Fruit fly (Drosophila melanogaster): ENCODE measurements around the gene Ibf2.
A peak's percentile ranks its signal among the peaks of the same experiment; 100 is the strongest.

Ibf2 gene

dm6 chr3R:9246879-9247621 is 11.3 kb downstream of the Ibf2 start (continued):
- TF ChIP-seq achi (GFP tag; optimal IDR thresholded peaks at IDR 0.05), result peak; percentile 87
- peak; percentile 51 for TF ChIP-seq Gug (GFP tag; IDR thresholded peaks at IDR 0.05)
- peak; percentile 81 for TF ChIP-seq vri (GFP tag; optimal IDR thresholded peaks at IDR 0.05)
- TF ChIP-seq salr (GFP tag; optimal IDR thresholded peaks at IDR 0.05), result peak in 1 of 2 experiments; percentile 78
- peak; percentile 81 for TF ChIP-seq acj6 (GFP tag; optimal IDR thresholded peaks at IDR 0.05)
- TF ChIP-seq CG8319 (GFP tag; optimal IDR thresholded peaks at IDR 0.05), result peak; percentile 61
- TF ChIP-seq CG11762 (GFP tag; optimal IDR thresholded peaks at IDR 0.05; ENCODE audit: insufficient read depth), result peak; percentile 79
- TF ChIP-seq spab (GFP tag; optimal IDR thresholded peaks at IDR 0.05), result peak; percentile 55
- TF ChIP-seq CG6808 (GFP tag; optimal IDR thresholded peaks at IDR 0.05), result peak; percentile 76

DNA sequence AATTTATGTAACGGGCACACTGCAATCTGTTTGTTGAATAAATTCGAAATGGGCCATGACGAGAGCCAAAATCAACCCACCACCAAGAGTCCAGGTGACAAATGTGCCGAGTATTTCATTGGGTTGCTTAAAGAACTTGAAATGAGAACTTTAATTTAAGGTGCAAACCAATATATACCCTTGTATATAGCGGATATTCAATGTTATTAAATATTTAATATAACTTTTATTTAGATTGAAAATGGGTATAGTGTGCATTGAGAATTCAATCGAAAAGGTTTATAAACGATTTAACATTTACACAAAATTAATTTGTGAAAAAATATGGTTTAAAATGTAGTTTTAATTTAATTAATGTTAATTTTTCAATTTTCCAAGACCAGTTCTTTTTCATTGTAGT is 11.9 kb downstream of the Ibf2 start, which contains the start of gene CG8420:
TSS of gene CG8420 (plus strand) at position 284 of the 400 bp plus-strand sequence.
- TF ChIP-seq fd59A (GFP tag; optimal IDR thresholded peaks at IDR 0.05) (no peak), CG32006 (GFP tag; optimal IDR thresholded peaks at IDR 0.05) (no peak), fd85E (GFP tag; optimal IDR thresholded peaks at IDR 0.05) (no peak), svp (GFP tag) (no peak), CG6276 (GFP tag; optimal IDR thresholded peaks at IDR 0.05) (no peak), Hr39 (GFP tag; optimal IDR thresholded peaks at IDR 0.05) (no peak), pdm3 (GFP tag; optimal IDR thresholded peaks at IDR 0.05) (no peak), CG11902 (GFP tag; optimal IDR thresholded peaks at IDR 0.05) (no peak), achi (GFP tag; optimal IDR thresholded peaks at IDR 0.05) (no peak), CG15336 (GFP tag; IDR thresholded peaks at IDR 0.05) (no peak), CG9139 (GFP tag; optimal IDR thresholded peaks at IDR 0.05) (no peak), Eip75B (GFP tag; optimal IDR thresholded peaks at IDR 0.05) (no peak), cyc (GFP tag; optimal IDR thresholded peaks at IDR 0.05) (no peak), ss (GFP tag; optimal IDR thresholded peaks at IDR 0.05) (no peak), CG11294 (GFP tag; IDR thresholded peaks at IDR 0.05) (no peak), CG4318 (GFP tag; optimal IDR thresholded peaks at IDR 0.05) (no peak), CG6854 (GFP tag; optimal IDR thresholded peaks at IDR 0.05) (no peak), CG6163 (GFP tag; IDR thresholded peaks at IDR 0.05) (no peak)

dm6 chr3R:9245576-9246200 is 12.6 kb downstream of the Ibf2 start, which contains the start of gene Vps15:
Vps15 (minus strand) TSS chr3R:9245869.
- TF ChIP-seq net (GFP tag; optimal IDR thresholded peaks at IDR 0.05) (no peak), topi (GFP tag; optimal IDR thresholded peaks at IDR 0.05) (peak; percentile 71), CG11762 (GFP tag; optimal IDR thresholded peaks at IDR 0.05; ENCODE audit: insufficient read depth) (no peak), Sox14 (GFP tag; optimal IDR thresholded peaks at IDR 0.05) (peak; percentile 71), CG32006 (GFP tag; optimal IDR thresholded peaks at IDR 0.05) (peak; percentile 21), ss (GFP tag; optimal IDR thresholded peaks at IDR 0.05) (peak in 1 of 2 experiments; percentile 44), acj6 (GFP tag; optimal IDR thresholded peaks at IDR 0.05) (peak; percentile 69), lz (GFP tag; optimal IDR thresholded peaks at IDR 0.05) (peak; percentile 66), fd59A (GFP tag; optimal IDR thresholded peaks at IDR 0.05) (no peak), OdsH (GFP tag; optimal IDR thresholded peaks at IDR 0.05) (peak; percentile 61), salr (GFP tag; optimal IDR thresholded peaks at IDR 0.05) (peak in 1 of 2 experiments; percentile 23), pdm3 (GFP tag; optimal IDR thresholded peaks at IDR 0.05) (peak; percentile 71), CG6792 (GFP tag; optimal IDR thresholded peaks at IDR 0.05) (peak; percentile 43), CG9139 (GFP tag; optimal IDR thresholded peaks at IDR 0.05) (no peak), Ets96B (tag; optimal IDR thresholded peaks at IDR 0.05) (peak; percentile 77), eg (GFP tag; IDR thresholded peaks at IDR 0.05) (peak; percentile 78), CG11294 (GFP tag; IDR thresholded peaks at IDR 0.05) (no peak), svp (GFP tag) (peak; percentile 91), dsx (GFP tag; optimal IDR thresholded peaks at IDR 0.05; ENCODE audit: poor library complexity, severe bottlenecking) (peak; percentile 74), Eip75B (GFP tag; optimal IDR thresholded peaks at IDR 0.05) (peak; percentile 65), CG6808 (GFP tag; optimal IDR thresholded peaks at IDR 0.05) (peak; percentile 42), vri (GFP tag; optimal IDR thresholded peaks at IDR 0.05) (no peak), CG6163 (GFP tag; IDR thresholded peaks at IDR 0.05) (peak; percentile 73), CG3919 (GFP tag; optimal IDR thresholded peaks at IDR 0.05) (peak; percentile 62), CG34406 (GFP tag; optimal IDR thresholded peaks at IDR 0.05) (peak; percentile 68), Eip93F (GFP tag; optimal IDR thresholded peaks at IDR 0.05) (no peak), CG31627 (GFP tag; optimal IDR thresholded peaks at IDR 0.05) (peak; percentile 59), Smox (GFP tag; optimal IDR thresholded peaks at IDR 0.05) (peak; percentile 74), esn (GFP tag; optimal IDR thresholded peaks at IDR 0.05) (peak; percentile 75), Ets21C (GFP tag; optimal IDR thresholded peaks at IDR 0.05) (peak; percentile 53), spab (GFP tag; optimal IDR thresholded peaks at IDR 0.05) (no peak), Hr38 (GFP tag; optimal IDR thresholded peaks at IDR 0.05) (no peak), CG16779 (tag; optimal IDR thresholded peaks at IDR 0.05) (no peak)
